Fruit fly (Drosophila melanogaster): ENCODE measurements around the gene BoYb.

Gene BoYb

dm6 chr3L:22865061-22865418 lies 36.7 kb upstream of the BoYb start (continued):
- TF ChIP-seq Atf-2 (GFP tag; optimal IDR thresholded peaks at IDR 0.05), result no peak
- no peak for TF ChIP-seq hkb (optimal IDR thresholded peaks at IDR 0.05)
- TF ChIP-seq hkb (GFP tag; IDR thresholded peaks at IDR 0.05), result peak; percentile 84
- TF ChIP-seq Mes4 (GFP tag; optimal IDR thresholded peaks at IDR 0.05), result no peak
- peak; percentile 37; the same call in 1 of the 2 replicates for TF ChIP-seq CG14667 (GFP tag; IDR thresholded peaks at IDR 0.05)
- no peak for TF ChIP-seq D (optimal IDR thresholded peaks at IDR 0.05)
- TF ChIP-seq D (GFP tag; optimal IDR thresholded peaks at IDR 0.05), result peak; percentile 29
- TF ChIP-seq Stat92E (GFP tag; optimal IDR thresholded peaks at IDR 0.05), result no peak
- no peak for TF ChIP-seq dm (GFP tag; optimal IDR thresholded peaks at IDR 0.05)
- TF ChIP-seq sisA (GFP tag; IDR thresholded peaks at IDR 0.05), result peak; percentile 49; the same call in 1 of the 2 replicates
- TF ChIP-seq CG1602 (GFP tag; optimal IDR thresholded peaks at IDR 0.05), result peak; percentile 27
- no peak for TF ChIP-seq pan (optimal IDR thresholded peaks at IDR 0.05)
- peak in 1 of 2 experiments; percentile 77 for TF ChIP-seq pan (GFP tag; optimal IDR thresholded peaks at IDR 0.05 in 1 of 2, IDR thresholded peaks at IDR 0.05 in 1 of 2)
- TF ChIP-seq rib (GFP tag; IDR thresholded peaks at IDR 0.05), result peak; percentile 43; the same call in 1 of the 2 replicates
- TF ChIP-seq CG14441 (GFP tag; IDR thresholded peaks at IDR 0.05), result peak; percentile 59
- TF ChIP-seq Hand (GFP tag; optimal IDR thresholded peaks at IDR 0.05), result peak; percentile 61
- TF ChIP-seq CG34224 (GFP tag; IDR thresholded peaks at IDR 0.05; ENCODE audit: partially characterized antibody), result no peak
- no peak for TF ChIP-seq HmgZ (tag; optimal IDR thresholded peaks at IDR 0.05)
- TF ChIP-seq CG14014 (GFP tag; IDR thresholded peaks at IDR 0.05), result peak; percentile 69
- peak; percentile 11 for TF ChIP-seq psq (GFP tag; optimal IDR thresholded peaks at IDR 0.05)
- TF ChIP-seq ssp (GFP tag; IDR thresholded peaks at IDR 0.05), result 0 out of 2 replicates have a peak, but pooled peaks have one; percentile 15
- TF ChIP-seq crc (GFP tag; optimal IDR thresholded peaks at IDR 0.05), result no peak
- peak; percentile 67 for TF ChIP-seq Oaz (GFP tag; IDR thresholded peaks at IDR 0.05)
- TF ChIP-seq CG4820 (GFP tag; optimal IDR thresholded peaks at IDR 0.05), result peak; percentile 50
- TF ChIP-seq CG18619 (GFP tag; optimal IDR thresholded peaks at IDR 0.05), result peak; percentile 73
- no peak for TF ChIP-seq sr (GFP tag; IDR thresholded peaks at IDR 0.05)
- TF ChIP-seq Sox100B (GFP tag; optimal IDR thresholded peaks at IDR 0.05), result peak; percentile 78
- TF ChIP-seq ap (GFP tag; IDR thresholded peaks at IDR 0.05), result peak; percentile 65
- peak; percentile 53; the same call in 1 of the 2 replicates for TF ChIP-seq E2f2 (GFP tag; IDR thresholded peaks at IDR 0.05)
- peak; percentile 26 for TF ChIP-seq Six4 (GFP tag; optimal IDR thresholded peaks at IDR 0.05)
- TF ChIP-seq Blimp-1 (GFP tag; optimal IDR thresholded peaks at IDR 0.05), result peak; percentile 51
- no peak for TF ChIP-seq her (GFP tag; optimal IDR thresholded peaks at IDR 0.05)
- no peak for TF ChIP-seq dimm (GFP tag; IDR thresholded peaks at IDR 0.05)
- TF ChIP-seq HmgD (GFP tag; optimal IDR thresholded peaks at IDR 0.05), result no peak
- TF ChIP-seq CG32767 (GFP tag; IDR thresholded peaks at IDR 0.05), result peak; percentile 75
- TF ChIP-seq Mrtf (GFP tag; IDR thresholded peaks at IDR 0.05), result peak; percentile 16; the same call in 1 of the 3 replicates
- peak in 1 of 2 experiments; percentile 71 for TF ChIP-seq Eip74EF (GFP tag; optimal IDR thresholded peaks at IDR 0.05)
- peak; percentile 27 for TF ChIP-seq CG1529 (GFP tag; optimal IDR thresholded peaks at IDR 0.05)
- TF ChIP-seq CG10565 (GFP tag; optimal IDR thresholded peaks at IDR 0.05), result no peak
- peak; percentile 43 for TF ChIP-seq CG10654 (GFP tag; optimal IDR thresholded peaks at IDR 0.05)
- no peak; the same call in 2 of the 3 replicates for TF ChIP-seq B-H1 (GFP tag; IDR thresholded peaks at IDR 0.05)
- peak; percentile 86 for TF ChIP-seq CoRest (tag; optimal IDR thresholded peaks at IDR 0.05)
- TF ChIP-seq Sry-δ (GFP tag; optimal IDR thresholded peaks at IDR 0.05), result no peak
- peak; percentile 27; the same call in 1 of the 2 replicates for TF ChIP-seq CG31224 (GFP tag; IDR thresholded peaks at IDR 0.05)
- no peak for TF ChIP-seq mld (GFP tag; IDR thresholded peaks at IDR 0.05; ENCODE audit: partially characterized antibody)
- TF ChIP-seq vnd (GFP tag; IDR thresholded peaks at IDR 0.05; ENCODE audit: partially characterized antibody), result no peak
- TF ChIP-seq nom (GFP tag; optimal IDR thresholded peaks at IDR 0.05), result peak; percentile 29
- TF ChIP-seq croc (GFP tag; conservative IDR thresholded peaks at IDR 0.05), result peak; percentile 49
- no peak for TF ChIP-seq inv (GFP tag; IDR thresholded peaks at IDR 0.05; ENCODE audit: partially characterized antibody)
- peak; percentile 64 for TF ChIP-seq lmd (GFP tag; IDR thresholded peaks at IDR 0.05)
- no peak for TF ChIP-seq Bdp1 (GFP tag; optimal IDR thresholded peaks at IDR 0.05)
- TF ChIP-seq ci (GFP tag; IDR thresholded peaks at IDR 0.05), result no peak; the same call in 1 of the 3 replicates

All from whole organism, embryonic.